Fruit fly (Drosophila melanogaster) whole organism, adult: Measurements from ENCODE around the gene Dhod.
A peak's percentile ranks its signal among the peaks of the same experiment; 100 is the strongest.

ENCODE experiments used
- CG11617 ChIP-seq: fragments of 200-800 bp; sonication (Bioruptor generic); optimal IDR thresholded peaks from 2 replicates; lab custom pipeline; 2017; ENCODE audit warnings: mild to moderate bottlenecking, missing biosample characterization, missing genetic modification reagents, missing genetic modification characterization
- CG12768 ChIP-seq: fragments of 200-800 bp; sonication (Bioruptor generic); optimal IDR thresholded peaks from 2 replicates; lab custom pipeline; 2017; ENCODE audit warnings: missing biosample characterization, missing genetic modification characterization, mild to moderate bottlenecking, moderate library complexity, missing genetic modification reagents
- CG14711 ChIP-seq: fragments of 200-800 bp; sonication (Bioruptor generic); optimal IDR thresholded peaks from 2 replicates; lab custom pipeline; 2018; ENCODE audit warnings: missing biosample characterization, mild to moderate bottlenecking, missing genetic modification characterization, moderate library complexity
- CG1620 ChIP-seq: fragments of 200-800 bp; sonication (Bioruptor generic); optimal IDR thresholded peaks from 2 replicates; lab custom pipeline; 2016; ENCODE audit warnings: missing biosample characterization, missing genetic modification characterization
- CG33017 ChIP-seq: fragments of 200-800 bp; sonication (Bioruptor generic); optimal IDR thresholded peaks from 2 replicates; lab custom pipeline; 2018; ENCODE audit warnings: missing biosample characterization, mild to moderate bottlenecking, missing genetic modification characterization, moderate library complexity
- CG5204 ChIP-seq: fragments of 200-800 bp; sonication (Bioruptor generic); optimal IDR thresholded peaks from 2 replicates; lab custom pipeline; 2016; ENCODE audit warnings: missing biosample characterization, missing genetic modification characterization
- CG7045 ChIP-seq: fragments of 200-800 bp; sonication (Bioruptor generic); optimal IDR thresholded peaks from 2 replicates; lab custom pipeline; 2017; ENCODE audit warnings: missing biosample characterization, mild to moderate bottlenecking, missing genetic modification characterization
- CG7101 ChIP-seq: fragments of 200-800 bp; sonication (Bioruptor generic); optimal IDR thresholded peaks from 2 replicates; lab custom pipeline; 2018; ENCODE audit warnings: missing biosample characterization, mild to moderate bottlenecking, missing genetic modification characterization, moderate library complexity
- Clk ChIP-seq: fragments of 200-800 bp; sonication (Bioruptor generic); optimal IDR thresholded peaks from 2 replicates; lab custom pipeline; 2017; ENCODE audit warnings: missing biosample characterization, missing genetic modification characterization
- Crg-1 ChIP-seq: fragments of 200-800 bp; sonication (Bioruptor generic); optimal IDR thresholded peaks from 2 replicates; lab custom pipeline; 2016; ENCODE audit warnings: missing biosample characterization, missing genetic modification characterization
- Hr96 ChIP-seq: fragments of 200-800 bp; sonication (Bioruptor generic); optimal IDR thresholded peaks from 2 replicates; lab custom pipeline; 2016; ENCODE audit warnings: missing biosample characterization, missing genetic modification characterization
- Mnt ChIP-seq: fragments of 200-800 bp; sonication (Bioruptor generic); optimal IDR thresholded peaks from 2 replicates; lab custom pipeline; 2016; ENCODE audit warnings: missing biosample characterization, mild to moderate bottlenecking, missing genetic modification characterization
- bab1 ChIP-seq: fragments of 200-800 bp; sonication (Bioruptor generic); optimal IDR thresholded peaks from 3 replicates; lab custom pipeline; 2019; ENCODE audit warnings: missing biosample characterization, mild to moderate bottlenecking, missing genetic modification characterization, moderate library complexity
- cic ChIP-seq: fragments of 200-800 bp; sonication (Bioruptor generic); optimal IDR thresholded peaks from 2 replicates; lab custom pipeline; 2017; ENCODE audit warnings: missing biosample characterization, mild to moderate bottlenecking, missing genetic modification characterization, moderate library complexity
- cnc ChIP-seq, 2 experiments: fragments of >200 bp; optimal IDR thresholded peaks; 2 replicates each; lab custom pipeline; 2017
- kay ChIP-seq: fragments of 200-800 bp; sonication (Bioruptor generic); peaks from one replicate; lab custom pipeline; 2016; ENCODE audit warnings: missing biosample characterization, missing genetic modification characterization, borderline replicate concordance
- ovo ChIP-seq: fragments of 200-800 bp; sonication (Bioruptor generic); optimal IDR thresholded peaks from 2 replicates; lab custom pipeline; 2016; ENCODE audit warnings: missing biosample characterization, missing genetic modification characterization
- pad ChIP-seq: fragments of 200-800 bp; sonication (Bioruptor generic); optimal IDR thresholded peaks from 3 replicates; lab custom pipeline; 2017; ENCODE audit warnings: missing biosample characterization, missing genetic modification characterization, mild to moderate bottlenecking, moderate library complexity, missing genetic modification reagents
- tj ChIP-seq: fragments of 200-800 bp; sonication (Bioruptor generic); optimal IDR thresholded peaks from 3 replicates; lab custom pipeline; 2017; ENCODE audit warnings: missing biosample characterization, mild to moderate bottlenecking, missing genetic modification characterization, moderate library complexity
- toe ChIP-seq: fragments of 200-800 bp; sonication (Bioruptor generic); optimal IDR thresholded peaks from 2 replicates; lab custom pipeline; 2016; ENCODE audit warnings: missing biosample characterization, missing genetic modification characterization

The Dhod gene

dm6 chr3R:8652731-8653130, at the start of gene Dhod, which contains the start of gene Sys1:
Dhod (minus strand) TSS chr3R:8652916.
Sys1 (plus strand) TSS chr3R:8652821.
- TF ChIP-seq kay (no peak), CG5204 (GFP tag; lab: Kevin White, UChicago) (no peak), Hr96 (GFP tag; lab: Kevin White, UChicago) (peak; percentile 76), cnc (optimal IDR thresholded peaks at IDR 0.05; lab: Kevin White, UChicago) (no peak), pad (GFP tag; lab: Kevin White, UChicago) (peak; percentile 47), Mnt (GFP tag; lab: Kevin White, UChicago) (peak; percentile 87), ovo (GFP tag; lab: Kevin White, UChicago) (peak; percentile 19), cic (GFP tag; lab: Kevin White, UChicago) (peak; percentile 9), bab1 (GFP tag; lab: Kevin White, UChicago) (peak; percentile 89), toe (GFP tag; lab: Kevin White, UChicago) (peak; percentile 84), tj (GFP tag; lab: Kevin White, UChicago) (peak; percentile 46), CG7101 (tag; lab: Kevin White, UChicago) (peak; percentile 74), Clk (GFP tag; lab: Kevin White, UChicago) (peak; percentile 16), CG1620 (peak; percentile 74), CG12768 (GFP tag; lab: Kevin White, UChicago) (peak; percentile 71), CG7045 (GFP tag; lab: Kevin White, UChicago) (peak; percentile 49), CG33017 (peak; percentile 54), CG14711 (tag; lab: Kevin White, UChicago) (peak; percentile 81), Crg-1 (peak; percentile 79), CG11617 (peak; percentile 75)

dm6 chr3R:8701197-8701596, 48.5 kb upstream of the Dhod start:
- TF ChIP-seq Clk (GFP tag; lab: Kevin White, UChicago) (no peak), toe (GFP tag; lab: Kevin White, UChicago) (no peak), CG7045 (GFP tag; lab: Kevin White, UChicago) (no peak), ovo (GFP tag; lab: Kevin White, UChicago) (no peak), bab1 (GFP tag; lab: Kevin White, UChicago) (no peak), CG33017 (no peak), Mnt (GFP tag; lab: Kevin White, UChicago) (no peak), kay (no peak), CG1620 (no peak), CG12768 (GFP tag; lab: Kevin White, UChicago) (no peak)

dm6 chr3R:8700660-8701059, 47.9 kb upstream of the Dhod start:
- TF ChIP-seq pad (GFP tag; lab: Kevin White, UChicago) (no peak), CG5204 (GFP tag; lab: Kevin White, UChicago) (no peak), tj (GFP tag; lab: Kevin White, UChicago) (no peak), CG1620 (no peak), Crg-1 (no peak), Mnt (GFP tag; lab: Kevin White, UChicago) (no peak), cic (GFP tag; lab: Kevin White, UChicago) (no peak), CG12768 (GFP tag; lab: Kevin White, UChicago) (no peak), CG14711 (tag; lab: Kevin White, UChicago) (no peak), CG33017 (no peak), kay (no peak), toe (GFP tag; lab: Kevin White, UChicago) (no peak), ovo (GFP tag; lab: Kevin White, UChicago) (no peak), CG7045 (GFP tag; lab: Kevin White, UChicago) (no peak), CG7101 (tag; lab: Kevin White, UChicago) (no peak), CG11617 (no peak), bab1 (GFP tag; lab: Kevin White, UChicago) (no peak), Hr96 (GFP tag; lab: Kevin White, UChicago) (no peak), Clk (GFP tag; lab: Kevin White, UChicago) (no peak), cnc (optimal IDR thresholded peaks at IDR 0.05; lab: Kevin White, UChicago) (no peak)

dm6 chr3R:8699230-8699629, 46.5 kb upstream of the Dhod start:
- no peak for TF ChIP-seq ovo (GFP tag; lab: Kevin White, UChicago)
- no peak for TF ChIP-seq CG12768 (GFP tag; lab: Kevin White, UChicago)
- no peak for TF ChIP-seq Mnt (GFP tag; lab: Kevin White, UChicago)
- TF ChIP-seq bab1 (GFP tag; lab: Kevin White, UChicago) = no peak

dm6 chr3R:8697772-8698259, 45.1 kb upstream of the Dhod start, which contains the start of gene hb:
hb (minus strand) TSS chr3R:8697822.
- TF ChIP-seq bab1 (GFP tag; lab: Kevin White, UChicago) = no peak
- no peak for TF ChIP-seq Crg-1
- TF ChIP-seq tj (GFP tag; lab: Kevin White, UChicago) = no peak
- no peak for TF ChIP-seq toe (GFP tag; lab: Kevin White, UChicago)
- TF ChIP-seq ovo (GFP tag; lab: Kevin White, UChicago) = peak; percentile 4
- TF ChIP-seq Mnt (GFP tag; lab: Kevin White, UChicago) = no peak
- no peak for TF ChIP-seq CG33017
- peak; percentile 98 for TF ChIP-seq pad (GFP tag; lab: Kevin White, UChicago)
- TF ChIP-seq cnc (optimal IDR thresholded peaks at IDR 0.05; lab: Kevin White, UChicago) = no peak
- TF ChIP-seq CG1620 = no peak
- TF ChIP-seq CG7101 (tag; lab: Kevin White, UChicago) = no peak
- no peak for TF ChIP-seq CG7045 (GFP tag; lab: Kevin White, UChicago)
